Worm (Caenorhabditis elegans): ENCODE measurements around the gene C39D10.7.

- TF ChIP-seq tbx-11 (GFP tag; IDR thresholded peaks at IDR 0.05) (no peak), flt-1 (GFP tag; IDR thresholded peaks at IDR 0.05) (no peak), ama-1 (optimal IDR thresholded peaks at IDR 0.05) (no peak), B0310.2 (tag; optimal IDR thresholded peaks at IDR 0.05) (no peak), tbx-37 (GFP tag; conservative IDR thresholded peaks at IDR 0.05) (no peak), F13C5.2 (tag; optimal IDR thresholded peaks at IDR 0.05) (no peak), scrt-1 (GFP tag; IDR thresholded peaks at IDR 0.05) (no peak), hmg-4 (GFP tag; optimal IDR thresholded peaks at IDR 0.05) (no peak)
Observed at ce11 chrX:7925134-7925533, 11.4 kb upstream of the C39D10.7 start, which contains the start of gene zig-4.
